Fruit fly (Drosophila melanogaster): ENCODE results near the gene ICA69.

ICA69 gene

dm6 chr3L:21135850-21136249 is 4.6 kb downstream of the ICA69 start (continued):
- peak; percentile 22 for TF ChIP-seq Xbp1 (GFP tag; optimal IDR thresholded peaks at IDR 0.05)
- TF ChIP-seq CG14014 (GFP tag; IDR thresholded peaks at IDR 0.05): 0 out of 2 replicates have a peak, but pooled peaks have one; percentile 6
- TF ChIP-seq unc-4 (GFP tag; IDR thresholded peaks at IDR 0.05; ENCODE audit: partially characterized antibody): peak; percentile 87
- TF ChIP-seq jigr1 (GFP tag; IDR thresholded peaks at IDR 0.05): no peak
- TF ChIP-seq CG17328 (GFP tag; IDR thresholded peaks at IDR 0.05): no peak
- no peak for TF ChIP-seq btn (GFP tag; optimal IDR thresholded peaks at IDR 0.05)
- no peak for TF ChIP-seq fd64A (GFP tag; optimal IDR thresholded peaks at IDR 0.05)
- TF ChIP-seq stwl (tag; optimal IDR thresholded peaks at IDR 0.05): peak; percentile 95
- TF ChIP-seq tx (GFP tag; optimal IDR thresholded peaks at IDR 0.05): peak; percentile 12
- TF ChIP-seq CG32772 (GFP tag; IDR thresholded peaks at IDR 0.05): no peak
- peak; percentile 75 for TF ChIP-seq CG15514 (GFP tag; optimal IDR thresholded peaks at IDR 0.05)
- TF ChIP-seq CG7357 (GFP tag; IDR thresholded peaks at IDR 0.05): no peak
- peak; percentile 98 for TF ChIP-seq bbx (GFP tag; IDR thresholded peaks at IDR 0.05; ENCODE audit: partially characterized antibody)
- peak; percentile 5 for TF ChIP-seq gcm2 (GFP tag; optimal IDR thresholded peaks at IDR 0.05)
- peak; percentile 96 for TF ChIP-seq dm (GFP tag; optimal IDR thresholded peaks at IDR 0.05)
- TF ChIP-seq schlank (tag; optimal IDR thresholded peaks at IDR 0.05): no peak
- peak; percentile 95 for TF ChIP-seq CG13287 (GFP tag; IDR thresholded peaks at IDR 0.05; ENCODE audit: partially characterized antibody)
- TF ChIP-seq gro (GFP tag; optimal IDR thresholded peaks at IDR 0.05): peak; percentile 2
- no peak for TF ChIP-seq rib (GFP tag; IDR thresholded peaks at IDR 0.05)
- peak; percentile 56 for TF ChIP-seq CG2120 (GFP tag; optimal IDR thresholded peaks at IDR 0.05)
- TF ChIP-seq kay (GFP tag; optimal IDR thresholded peaks at IDR 0.05): no peak
- TF ChIP-seq CG15011 (GFP tag; optimal IDR thresholded peaks at IDR 0.05): no peak
- no peak for TF ChIP-seq CG15269 (tag; optimal IDR thresholded peaks at IDR 0.05)
- TF ChIP-seq Aef1 (GFP tag; IDR thresholded peaks at IDR 0.05): no peak
- TF ChIP-seq maf-S (GFP tag; optimal IDR thresholded peaks at IDR 0.05): peak; percentile 36
- TF ChIP-seq oc (tag; optimal IDR thresholded peaks at IDR 0.05): no peak
- TF ChIP-seq luna (GFP tag; optimal IDR thresholded peaks at IDR 0.05): no peak
- no peak for TF ChIP-seq gcm (GFP tag; optimal IDR thresholded peaks at IDR 0.05)
- TF ChIP-seq nerfin-2 (GFP tag; IDR thresholded peaks at IDR 0.05; ENCODE audit: partially characterized antibody): peak; percentile 95
- TF ChIP-seq sna (GFP tag; IDR thresholded peaks at IDR 0.05; ENCODE audit: partially characterized antibody): peak; percentile 90
- no peak for TF ChIP-seq sim (GFP tag; IDR thresholded peaks at IDR 0.05)
- TF ChIP-seq zf30C (GFP tag; optimal IDR thresholded peaks at IDR 0.05): no peak
- no peak for TF ChIP-seq Asciz (GFP tag; optimal IDR thresholded peaks at IDR 0.05)
- TF ChIP-seq sob (GFP tag; IDR thresholded peaks at IDR 0.05): peak; percentile 24; the same call in 1 of the 2 replicates
- peak; percentile 62 for TF ChIP-seq gfzf (GFP tag; optimal IDR thresholded peaks at IDR 0.05)
- no peak for TF ChIP-seq Tbp (GFP tag; optimal IDR thresholded peaks at IDR 0.05)
- TF ChIP-seq disco-r (GFP tag; optimal IDR thresholded peaks at IDR 0.05): peak; percentile 1
- peak; percentile 31 for TF ChIP-seq CG30403 (GFP tag; optimal IDR thresholded peaks at IDR 0.05)
- TF ChIP-seq sens (GFP tag): peak; percentile 75
- TF ChIP-seq HHEX (GFP tag; optimal IDR thresholded peaks at IDR 0.05): no peak
- no peak for TF ChIP-seq Oli (tag; optimal IDR thresholded peaks at IDR 0.05)
- peak; percentile 4 for TF ChIP-seq Dad (GFP tag; optimal IDR thresholded peaks at IDR 0.05)
- peak; percentile 73 for TF ChIP-seq CG12659 (GFP tag; optimal IDR thresholded peaks at IDR 0.05)
- TF ChIP-seq ken (GFP tag; IDR thresholded peaks at IDR 0.05): no peak
- TF ChIP-seq Max (GFP tag; optimal IDR thresholded peaks at IDR 0.05): peak; percentile 70
- TF ChIP-seq Lpt (GFP tag; optimal IDR thresholded peaks at IDR 0.05): no peak
- no peak for TF ChIP-seq CG10431 (GFP tag; optimal IDR thresholded peaks at IDR 0.05)
- TF ChIP-seq sisA (GFP tag; IDR thresholded peaks at IDR 0.05): no peak
- TF ChIP-seq lilli (GFP tag; optimal IDR thresholded peaks at IDR 0.05): peak; percentile 33
- no peak for TF ChIP-seq Hr78 (GFP tag; optimal IDR thresholded peaks at IDR 0.05)
- TF ChIP-seq Chrac-16 (GFP tag; optimal IDR thresholded peaks at IDR 0.05): no peak

Data from whole organism, embryonic.